Worm (Caenorhabditis elegans): ENCODE data around the gene ZK218.7.

ce11 chrV:17082718-17083117, 22.9 kb upstream of the ZK218.7 start, which contains the start of gene T05E12.9:
- TF ChIP-seq tra-4 (tag; optimal IDR thresholded peaks at IDR 0.05) (no peak), pes-1 (GFP tag; IDR thresholded peaks at IDR 0.05) (no peak), ama-1 (optimal IDR thresholded peaks at IDR 0.05) (no peak), sea-1 (GFP tag; conservative IDR thresholded peaks at IDR 0.05) (no peak), hmbx-1 (tag; optimal IDR thresholded peaks at IDR 0.05) (no peak)
